Worm (Caenorhabditis elegans) whole organism, midembryonic: ENCODE measurements around the gene F25D1.5.

ENCODE experiments used
- T22C8.4 ChIP-seq: fragments of 200-800 bp; sonication (Bioruptor generic); IDR thresholded peaks from 2 replicates; pipeline ENCODE4 v1.3.6; 2022; ENCODE audit warnings: missing genetic modification characterization, missing compliant biosample characterization
- cog-1 ChIP-seq: sonication (generic microtip); optimal IDR thresholded peaks from 2 replicates; lab custom pipeline; 2016; ENCODE audit warnings: missing genetic modification characterization, missing compliant biosample characterization
- flt-1 ChIP-seq: fragments of 200-800 bp; sonication (Bioruptor generic); IDR thresholded peaks from 2 replicates; pipeline ENCODE4 v1.3.6; 2022; ENCODE audit warnings: missing genetic modification characterization, missing compliant biosample characterization
- klf-2 ChIP-seq: fragments of 200-800 bp; sonication (Bioruptor generic); conservative IDR thresholded peaks from 2 replicates; pipeline ENCODE4 v1.3.6; 2022; ENCODE audit warnings: missing genetic modification reagents, missing genetic modification characterization, missing compliant biosample characterization
- med-1 ChIP-seq: sonication (generic microtip); optimal IDR thresholded peaks from 2 replicates; lab custom pipeline; 2017; ENCODE audit warnings: missing genetic modification characterization, mild to moderate bottlenecking, missing compliant biosample characterization, antibody characterized with exemption, missing genetic modification reagents; ENCODE audit not compliant: insufficient read depth
- ref-1 ChIP-seq: fragments of 200-800 bp; sonication (Bioruptor generic); conservative IDR thresholded peaks from 2 replicates; pipeline ENCODE4 v1.3.6; 2022; ENCODE audit warnings: missing genetic modification reagents, missing genetic modification characterization, missing compliant biosample characterization
- tab-1 ChIP-seq: fragments of 200-800 bp; sonication (Bioruptor generic); IDR thresholded peaks from 2 replicates; pipeline ENCODE4 v1.3.6; 2022; ENCODE audit warnings: missing genetic modification characterization, missing compliant biosample characterization
- ztf-23 ChIP-seq: fragments of 200-800 bp; sonication (Bioruptor generic); IDR thresholded peaks from 2 replicates; pipeline ENCODE4 v1.3.6; 2022; ENCODE audit warnings: missing genetic modification reagents, missing genetic modification characterization, missing compliant biosample characterization
- ztf-29 ChIP-seq: fragments of 200-800 bp; sonication (Bioruptor generic); IDR thresholded peaks from 2 replicates; pipeline ENCODE4 v1.3.6; 2022; ENCODE audit warnings: missing genetic modification reagents, missing genetic modification characterization, missing compliant biosample characterization

The F25D1.5 gene

DNA sequence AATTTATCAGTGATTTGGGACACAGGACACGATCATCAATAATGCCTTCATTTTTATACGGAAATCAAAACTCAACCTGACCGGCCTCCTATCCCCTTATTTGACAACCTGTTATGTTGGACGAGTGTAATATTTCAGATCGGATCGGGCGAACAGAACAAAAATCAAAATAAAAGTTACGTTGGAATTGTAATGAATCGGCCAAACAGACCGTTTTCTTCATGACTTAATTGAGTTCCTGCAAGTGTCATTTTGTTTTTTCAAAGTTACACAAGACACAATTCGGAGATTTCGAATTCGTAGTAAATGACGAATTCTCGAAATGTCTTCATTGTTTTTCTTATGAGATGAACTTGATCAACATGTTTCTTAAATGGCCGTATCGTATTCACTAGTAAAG, 8.7 kb upstream of the F25D1.5 start, which contains the start of gene F32G8.3:
TSS of gene F32G8.3 (minus strand) at position 101 of the 400 bp plus-strand sequence.
- no peak for TF ChIP-seq T22C8.4 (GFP tag; lab: Robert Waterston, UW)
- no peak for TF ChIP-seq flt-1
- TF ChIP-seq ztf-23 (GFP tag; lab: Robert Waterston, UW), result no peak
- no peak for TF ChIP-seq ztf-29
- TF ChIP-seq ref-1 (GFP tag; lab: Robert Waterston, UW), result no peak
- TF ChIP-seq cog-1 (tag; lab: Kevin White, UChicago), result no peak
- TF ChIP-seq klf-2, result no peak
- TF ChIP-seq tab-1 (GFP tag; lab: Robert Waterston, UW), result no peak

DNA sequence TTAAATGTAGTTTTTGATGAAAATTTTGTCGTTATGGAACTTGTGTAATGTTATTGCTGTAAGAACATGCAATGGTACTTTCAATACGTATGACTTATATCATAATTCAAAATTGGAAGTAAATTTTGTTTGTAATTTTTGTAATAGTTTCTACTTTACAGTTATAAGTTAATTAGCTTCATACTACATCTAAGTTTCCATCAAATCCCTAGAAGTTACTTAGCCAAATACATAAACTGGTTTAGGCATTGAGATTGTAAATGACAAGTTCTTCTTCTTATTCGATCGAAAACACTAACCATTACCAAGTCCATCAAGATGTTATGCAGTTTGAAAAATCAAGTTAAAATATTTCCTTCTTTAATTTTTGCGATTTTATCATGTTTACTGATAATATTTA, 3.1 kb upstream of the F25D1.5 start, which contains the start of gene F32G8.2:
TSS of gene F32G8.2 (plus strand) at position 301 of the 400 bp plus-strand sequence.
- TF ChIP-seq T22C8.4 (GFP tag; lab: Robert Waterston, UW) (no peak), ztf-29 (no peak), klf-2 (no peak), ztf-23 (GFP tag; lab: Robert Waterston, UW) (no peak), cog-1 (tag; lab: Kevin White, UChicago) (no peak), flt-1 (no peak), tab-1 (GFP tag; lab: Robert Waterston, UW) (no peak), ref-1 (GFP tag; lab: Robert Waterston, UW) (no peak), med-1 (GFP tag; lab: Kevin White, UChicago) (no peak)

DNA sequence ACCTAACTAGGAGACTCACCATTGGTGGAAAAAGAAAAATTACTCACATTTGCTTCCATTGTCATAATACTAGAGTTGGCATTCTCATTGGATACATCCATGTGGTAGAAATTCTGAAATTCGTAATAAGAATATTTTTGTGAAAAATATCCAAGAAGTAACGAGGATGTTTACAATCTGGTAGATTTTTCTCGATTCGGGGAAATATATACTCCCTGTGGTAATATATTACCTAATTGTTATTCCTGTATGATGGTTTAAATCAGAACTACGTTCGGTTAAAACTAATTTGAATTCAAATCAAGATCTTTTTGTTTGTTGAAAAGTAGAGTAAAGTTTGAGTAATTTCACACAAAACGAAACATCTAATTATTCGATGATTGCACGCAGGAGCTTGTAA, 2.4 kb upstream of the F25D1.5 start, which contains the start of gene srd-34:
TSS of gene srd-34 (minus strand) at position 101 of the 400 bp plus-strand sequence.
- TF ChIP-seq T22C8.4 (GFP tag; lab: Robert Waterston, UW) (no peak), ztf-23 (GFP tag; lab: Robert Waterston, UW) (no peak), ref-1 (GFP tag; lab: Robert Waterston, UW) (no peak), cog-1 (tag; lab: Kevin White, UChicago) (no peak), tab-1 (GFP tag; lab: Robert Waterston, UW) (no peak), ztf-29 (no peak), klf-2 (no peak), flt-1 (no peak), med-1 (GFP tag; lab: Kevin White, UChicago) (no peak)

DNA sequence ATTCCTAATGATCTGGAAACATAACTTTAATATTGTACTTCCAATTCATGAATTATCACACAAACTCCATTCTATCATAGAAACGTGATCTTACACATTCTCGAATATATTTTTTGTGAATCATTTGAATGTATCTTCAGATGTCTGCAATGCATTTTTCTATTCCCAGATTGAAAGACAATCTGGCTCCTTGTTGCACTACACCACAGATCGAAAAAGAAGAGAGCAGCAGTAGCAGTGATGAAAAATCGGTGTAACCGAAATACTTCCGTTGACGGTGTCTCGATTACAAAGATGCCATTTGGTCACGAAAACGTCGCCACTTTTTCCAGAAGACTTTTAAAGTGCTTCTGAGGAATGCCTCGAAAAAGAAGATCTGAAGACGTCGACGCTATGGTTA, 6.6 kb downstream of the F25D1.5 start, which contains the start of gene degt-1:
TSS of gene degt-1 (plus strand) at position 301 of the 400 bp plus-strand sequence.
- no peak for TF ChIP-seq klf-2
- TF ChIP-seq ref-1 (GFP tag; lab: Robert Waterston, UW), result no peak
- TF ChIP-seq med-1 (GFP tag; lab: Kevin White, UChicago), result no peak
- TF ChIP-seq cog-1 (tag; lab: Kevin White, UChicago), result no peak
- no peak for TF ChIP-seq T22C8.4 (GFP tag; lab: Robert Waterston, UW)
- TF ChIP-seq flt-1, result no peak
- no peak for TF ChIP-seq ztf-23 (GFP tag; lab: Robert Waterston, UW)
- no peak for TF ChIP-seq tab-1 (GFP tag; lab: Robert Waterston, UW)
- TF ChIP-seq ztf-29, result no peak

DNA sequence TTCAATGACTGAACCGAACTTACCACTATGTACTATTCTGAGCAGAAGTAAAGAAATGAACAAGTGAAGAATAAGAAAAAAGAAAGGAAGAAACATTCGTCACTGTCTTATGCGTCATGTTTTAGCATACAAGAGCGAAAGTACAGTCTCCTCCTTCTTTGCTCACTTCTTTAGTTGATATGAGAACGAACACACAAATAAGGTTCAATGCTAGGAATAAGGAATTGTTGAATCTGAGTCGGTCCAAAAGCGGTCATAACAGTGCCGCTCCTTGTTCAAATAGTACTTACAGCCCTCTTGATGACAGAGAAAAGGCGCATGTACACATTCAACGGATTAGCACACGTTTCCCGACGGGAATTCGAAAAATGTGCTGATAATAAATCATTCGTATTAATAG, 7.5 kb downstream of the F25D1.5 start, which contains the start of gene F25D1.8:
TSS of gene F25D1.8 (plus strand) at position 301 of the 400 bp plus-strand sequence.
- TF ChIP-seq ref-1 (GFP tag; lab: Robert Waterston, UW), result no peak
- TF ChIP-seq ztf-29, result no peak
- TF ChIP-seq T22C8.4 (GFP tag; lab: Robert Waterston, UW), result no peak
- no peak for TF ChIP-seq klf-2
- no peak for TF ChIP-seq flt-1
- TF ChIP-seq ztf-23 (GFP tag; lab: Robert Waterston, UW), result no peak
- TF ChIP-seq tab-1 (GFP tag; lab: Robert Waterston, UW), result no peak
- TF ChIP-seq med-1 (GFP tag; lab: Kevin White, UChicago), result no peak
- TF ChIP-seq cog-1 (tag; lab: Kevin White, UChicago), result no peak

DNA sequence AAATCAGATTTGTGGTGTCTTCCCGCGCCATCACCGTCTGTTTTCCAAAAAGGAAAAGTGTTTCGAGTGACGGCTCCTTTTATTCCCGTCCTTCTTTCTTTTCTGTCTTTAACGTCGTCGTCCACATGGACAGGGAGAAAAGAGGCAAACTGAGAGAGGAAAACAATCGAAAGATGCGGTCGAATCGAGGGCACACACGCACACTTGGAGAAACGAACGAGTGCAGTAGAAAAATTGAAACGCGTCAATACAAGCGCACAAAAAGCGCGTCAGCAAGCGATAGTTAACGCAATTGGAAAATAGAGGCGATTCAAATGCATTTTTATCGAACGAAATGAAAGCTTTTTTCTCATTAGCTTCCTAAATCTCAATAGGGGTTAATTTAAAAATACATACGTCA, 9.8 kb downstream of the F25D1.5 start:
- peak; percentile 58 for TF ChIP-seq cog-1 (tag; lab: Kevin White, UChicago)
- peak; percentile 1 for TF ChIP-seq med-1 (GFP tag; lab: Kevin White, UChicago)
- TF ChIP-seq ztf-23 (GFP tag; lab: Robert Waterston, UW), result peak; percentile 94
- no peak for TF ChIP-seq ztf-29

DNA sequence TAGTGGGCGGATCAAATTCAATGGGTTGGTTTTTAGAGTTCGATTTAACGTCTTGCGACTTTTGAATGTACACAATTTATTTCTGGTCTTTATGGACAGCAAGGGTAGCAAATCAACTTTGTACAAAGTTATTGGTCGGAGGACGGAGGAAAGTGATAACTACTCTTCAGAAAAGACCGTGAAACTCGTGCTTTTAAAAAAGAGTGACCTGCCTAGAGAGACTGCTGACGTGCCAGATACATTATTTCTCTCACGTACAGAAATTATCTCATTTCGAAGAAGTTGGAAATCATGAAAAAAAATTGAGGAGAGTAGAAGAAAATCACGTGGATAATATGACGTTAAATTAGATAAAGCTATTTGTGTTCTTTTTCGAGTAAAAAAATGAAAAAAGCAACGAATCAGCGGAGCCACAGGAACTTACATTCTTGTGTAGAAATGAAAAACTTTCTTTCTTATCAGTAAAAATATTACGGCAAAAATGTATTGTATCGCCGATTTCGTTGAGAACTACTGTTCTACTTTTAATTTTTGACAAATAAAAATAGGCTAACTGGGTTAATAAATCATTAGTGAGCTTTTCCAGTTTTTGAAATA, 10.4 kb downstream of the F25D1.5 start, which contains the start of gene ppm-1.A:
TSS of gene ppm-1.A (minus strand) at position 294 of the 597 bp plus-strand sequence.
- TF ChIP-seq tab-1 (GFP tag; lab: Robert Waterston, UW) (no peak), med-1 (GFP tag; lab: Kevin White, UChicago) (no peak), flt-1 (no peak), ref-1 (GFP tag; lab: Robert Waterston, UW) (no peak), cog-1 (tag; lab: Kevin White, UChicago) (no peak), T22C8.4 (GFP tag; lab: Robert Waterston, UW) (no peak), klf-2 (no peak), ztf-29 (no peak), ztf-23 (GFP tag; lab: Robert Waterston, UW) (no peak)

DNA sequence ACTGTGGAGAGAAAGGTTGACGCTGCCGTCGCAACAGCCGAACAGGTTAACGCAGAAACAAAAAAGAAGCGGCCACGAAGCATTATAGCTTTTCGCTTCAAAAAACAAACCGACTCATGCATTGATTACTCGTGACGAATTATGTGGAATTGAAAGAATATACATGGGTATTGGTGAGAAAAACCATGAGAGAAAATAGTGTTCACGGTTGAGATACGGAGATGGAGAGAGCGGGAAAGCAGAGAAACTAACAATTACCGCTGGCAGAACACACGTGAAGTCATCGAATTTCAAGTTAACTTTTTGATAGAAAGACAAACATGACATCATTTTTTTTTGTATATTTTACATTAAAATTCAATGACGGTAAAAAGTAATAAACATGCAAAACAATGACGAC, 11.3 kb downstream of the F25D1.5 start:
- no peak for TF ChIP-seq klf-2
- no peak for TF ChIP-seq ztf-23 (GFP tag; lab: Robert Waterston, UW)
- no peak for TF ChIP-seq cog-1 (tag; lab: Kevin White, UChicago)
- no peak for TF ChIP-seq T22C8.4 (GFP tag; lab: Robert Waterston, UW)
- no peak for TF ChIP-seq ref-1 (GFP tag; lab: Robert Waterston, UW)
- TF ChIP-seq ztf-29, result no peak
- no peak for TF ChIP-seq tab-1 (GFP tag; lab: Robert Waterston, UW)
- TF ChIP-seq med-1 (GFP tag; lab: Kevin White, UChicago), result no peak
- TF ChIP-seq flt-1, result no peak

DNA sequence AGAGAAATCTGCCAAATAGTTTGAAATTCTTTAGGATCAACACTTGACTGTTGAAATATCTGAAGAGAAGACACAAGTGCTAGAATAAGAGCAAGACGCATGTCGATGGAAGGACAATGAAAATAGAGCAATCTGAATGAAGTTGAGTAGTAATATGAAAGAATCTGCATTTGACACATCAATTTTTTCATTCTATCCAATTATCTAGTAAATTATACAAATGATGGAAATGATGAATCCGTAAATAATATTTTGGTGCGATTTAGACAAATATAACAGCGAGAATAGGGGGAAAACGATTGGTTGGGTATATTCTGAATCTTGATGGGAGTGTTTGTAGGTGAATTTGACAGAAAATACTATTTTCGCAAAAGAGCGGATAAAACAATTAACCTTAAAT, 13.9 kb downstream of the F25D1.5 start, which contains the start of gene txt-10:
TSS of gene txt-10 (minus strand) at position 101 of the 400 bp plus-strand sequence.
- no peak for TF ChIP-seq T22C8.4 (GFP tag; lab: Robert Waterston, UW)
- TF ChIP-seq klf-2, result no peak
- TF ChIP-seq med-1 (GFP tag; lab: Kevin White, UChicago), result no peak
